Worm (Caenorhabditis elegans) whole organism, L3 larva: ENCODE results near the gene fbxa-197.

Experiments
- ceh-82 ChIP-seq: fragments of 150-350 bp; optimal IDR thresholded peaks from 2 replicates; lab custom pipeline; 2014; ENCODE audit warnings: missing biosample characterization, missing genetic modification characterization
- fkh-10 ChIP-seq: sonication (generic microtip); optimal IDR thresholded peaks from 2 replicates; lab custom pipeline; 2017; ENCODE audit warnings: missing biosample characterization, missing genetic modification reagents, missing genetic modification characterization
- ztf-11 ChIP-seq: fragments of 150-350 bp; optimal IDR thresholded peaks from 2 replicates; lab custom pipeline; 2014; ENCODE audit warnings: missing biosample characterization, missing genetic modification characterization

- TF ChIP-seq ztf-11 (tag; lab: Kevin White, UChicago) = no peak
- no peak for TF ChIP-seq fkh-10
- no peak for TF ChIP-seq ceh-82 (tag; lab: Kevin White, UChicago)
Observed at ce11 chrV:15872273-15872672, 4.8 kb downstream of the fbxa-197 start, which contains the start of gene str-56.
